Fruit fly (Drosophila melanogaster): ENCODE measurements around the gene GMF.

The GMF gene

dm6 chr2L:16273439-16273838, 29.3 kb downstream of the GMF start:
- peak; percentile 42 for TF ChIP-seq Eip78C (GFP tag)
- no peak for TF ChIP-seq CG1621 (tag; optimal IDR thresholded peaks at IDR 0.05)
- TF ChIP-seq CG11902 (GFP tag; optimal IDR thresholded peaks at IDR 0.05) = no peak
- TF ChIP-seq Ets96B (tag; optimal IDR thresholded peaks at IDR 0.05) = no peak
- peak; percentile 9; the same call in 1 of the 3 replicates for TF ChIP-seq CG6163 (GFP tag; IDR thresholded peaks at IDR 0.05)
- no peak for TF ChIP-seq Eip93F (GFP tag; optimal IDR thresholded peaks at IDR 0.05)
- TF ChIP-seq achi (GFP tag; optimal IDR thresholded peaks at IDR 0.05) = no peak
- TF ChIP-seq Ets21C (GFP tag; optimal IDR thresholded peaks at IDR 0.05) = no peak
- TF ChIP-seq Sox14 (GFP tag; optimal IDR thresholded peaks at IDR 0.05) = peak; percentile 5
- no peak for TF ChIP-seq CG7368 (GFP tag; optimal IDR thresholded peaks at IDR 0.05)
- no peak for TF ChIP-seq pdm3 (GFP tag; optimal IDR thresholded peaks at IDR 0.05)
- no peak for TF ChIP-seq Smox (GFP tag; optimal IDR thresholded peaks at IDR 0.05)
- no peak for TF ChIP-seq CG9139 (GFP tag; optimal IDR thresholded peaks at IDR 0.05)
- TF ChIP-seq CG3032 (tag; optimal IDR thresholded peaks at IDR 0.05) = no peak
- no peak for TF ChIP-seq Met (GFP tag; optimal IDR thresholded peaks at IDR 0.05)
- no peak for TF ChIP-seq CG8119 (GFP tag; IDR thresholded peaks at IDR 0.05)
- peak; percentile 58 for TF ChIP-seq svp (GFP tag)
- TF ChIP-seq lz (GFP tag; optimal IDR thresholded peaks at IDR 0.05) = no peak

DNA sequence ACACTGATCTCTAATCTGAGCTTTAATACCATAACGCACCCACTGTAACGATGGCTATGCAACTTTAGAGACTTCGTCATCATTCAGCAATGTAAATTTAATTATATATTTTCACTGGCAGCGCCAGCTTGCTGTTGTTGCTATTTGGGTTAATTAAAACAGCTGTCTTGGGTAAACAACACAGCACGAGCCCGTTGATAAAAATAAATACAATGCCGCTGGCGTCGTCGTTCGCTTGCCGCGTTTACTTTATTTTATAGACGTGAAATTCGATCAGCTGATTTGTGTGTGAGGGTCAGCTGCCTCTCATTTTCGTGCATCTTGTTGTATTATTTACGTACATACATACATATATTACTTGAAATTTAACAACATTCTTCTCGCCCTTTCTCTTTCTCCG, 30.0 kb downstream of the GMF start:
- TF ChIP-seq CG7368 (GFP tag; optimal IDR thresholded peaks at IDR 0.05) = no peak
- TF ChIP-seq CG6854 (GFP tag; optimal IDR thresholded peaks at IDR 0.05) = no peak
- no peak for TF ChIP-seq Blimp-1 (GFP tag; optimal IDR thresholded peaks at IDR 0.05)
- TF ChIP-seq vri (GFP tag; optimal IDR thresholded peaks at IDR 0.05) = peak; percentile 50
- TF ChIP-seq dac (GFP tag; optimal IDR thresholded peaks at IDR 0.05) = no peak
- TF ChIP-seq dsx (GFP tag; optimal IDR thresholded peaks at IDR 0.05; ENCODE audit: poor library complexity, severe bottlenecking) = peak; percentile 0
- peak; percentile 86 for TF ChIP-seq fkh (GFP tag; optimal IDR thresholded peaks at IDR 0.05)
- TF ChIP-seq svp (GFP tag) = peak; percentile 63
- TF ChIP-seq OdsH (GFP tag; optimal IDR thresholded peaks at IDR 0.05) = no peak
- no peak for TF ChIP-seq CG11294 (GFP tag; IDR thresholded peaks at IDR 0.05)
- peak; percentile 50 for TF ChIP-seq Eip78C (GFP tag)
- TF ChIP-seq Gug (GFP tag; IDR thresholded peaks at IDR 0.05) = no peak
- TF ChIP-seq CG3919 (GFP tag; optimal IDR thresholded peaks at IDR 0.05) = no peak

DNA sequence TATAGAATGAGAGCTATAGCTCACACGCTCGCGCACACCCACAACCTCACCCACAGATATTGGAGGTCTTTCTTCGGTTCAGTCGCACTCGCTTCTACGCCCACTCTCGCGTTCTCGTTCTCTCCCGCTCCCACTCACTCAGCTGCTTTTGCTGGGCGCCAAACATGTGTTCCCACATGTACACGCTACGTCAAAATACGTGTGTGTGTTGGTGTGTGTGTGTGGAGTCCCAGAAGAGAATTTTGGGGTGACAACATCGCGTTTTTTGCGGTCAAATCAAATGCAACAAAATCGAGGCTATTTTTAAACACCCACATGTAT, 31.3 kb downstream of the GMF start:
- TF ChIP-seq CG15336 (GFP tag; IDR thresholded peaks at IDR 0.05) = no peak
- peak; percentile 33 for TF ChIP-seq net (GFP tag; optimal IDR thresholded peaks at IDR 0.05)
- no peak for TF ChIP-seq CG6163 (GFP tag; IDR thresholded peaks at IDR 0.05)
- TF ChIP-seq CG31627 (GFP tag; optimal IDR thresholded peaks at IDR 0.05) = no peak
- TF ChIP-seq CG16779 (tag; optimal IDR thresholded peaks at IDR 0.05) = peak; percentile 0
- peak; percentile 5 to 11 for TF ChIP-seq ss (GFP tag; optimal IDR thresholded peaks at IDR 0.05)
- TF ChIP-seq CG1621 (tag; optimal IDR thresholded peaks at IDR 0.05) = no peak
- peak; percentile 36 for TF ChIP-seq vri (GFP tag; optimal IDR thresholded peaks at IDR 0.05)
- TF ChIP-seq salr (GFP tag; optimal IDR thresholded peaks at IDR 0.05) = no peak
- peak; percentile 59 for TF ChIP-seq fkh (GFP tag; optimal IDR thresholded peaks at IDR 0.05)
- peak; percentile 51 for TF ChIP-seq Eip78C (GFP tag)
- no peak for TF ChIP-seq Ets96B (tag; optimal IDR thresholded peaks at IDR 0.05)
- TF ChIP-seq dsx (GFP tag; optimal IDR thresholded peaks at IDR 0.05; ENCODE audit: poor library complexity, severe bottlenecking) = peak; percentile 31
- peak; percentile 47 for TF ChIP-seq Sox14 (GFP tag; optimal IDR thresholded peaks at IDR 0.05)
- TF ChIP-seq CG11902 (GFP tag; optimal IDR thresholded peaks at IDR 0.05) = no peak
- peak; percentile 18 for TF ChIP-seq Lpt (GFP tag; optimal IDR thresholded peaks at IDR 0.05)
- peak; percentile 93 for TF ChIP-seq svp (GFP tag)
- no peak for TF ChIP-seq acj6 (GFP tag; optimal IDR thresholded peaks at IDR 0.05)
- TF ChIP-seq lz (GFP tag; optimal IDR thresholded peaks at IDR 0.05) = no peak
- peak; percentile 33 for TF ChIP-seq CG6854 (GFP tag; optimal IDR thresholded peaks at IDR 0.05)

Data from whole organism, prepupa.